Worm (Caenorhabditis elegans): Measurements from ENCODE around the gene lido-7.

The lido-7 gene

DNA sequence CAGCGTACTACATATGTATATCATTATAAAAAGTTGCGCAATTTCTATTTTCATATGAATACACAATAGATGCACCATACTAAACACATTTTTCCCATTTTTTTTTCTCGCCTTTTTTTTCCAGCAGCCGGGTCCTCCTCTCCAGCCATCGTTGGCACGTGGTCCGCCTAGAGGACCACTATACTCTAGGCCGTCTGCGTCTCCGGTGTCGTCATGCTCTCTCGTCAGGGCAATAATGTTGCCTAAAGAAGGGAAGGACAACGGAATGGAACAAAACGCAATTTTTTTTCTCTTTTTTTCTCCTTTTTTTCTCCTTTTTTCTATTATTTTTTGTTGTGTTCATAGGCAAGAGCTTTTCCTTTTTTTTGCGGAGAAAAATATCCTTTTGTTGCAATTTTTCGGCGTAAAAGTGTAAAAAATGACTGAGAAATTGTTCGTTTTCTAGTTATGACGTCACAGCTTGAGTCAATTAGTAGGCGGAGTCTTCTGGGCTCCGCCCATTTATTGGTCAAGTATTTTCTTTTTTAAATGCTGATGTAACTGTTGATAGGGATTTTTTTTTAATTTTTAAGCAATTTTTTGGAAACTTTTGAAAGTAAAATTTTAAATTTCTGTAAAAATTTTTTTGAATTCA is 25.5 kb upstream of the lido-7 start (continued):
- no peak for TF ChIP-seq lin-39 (tag; optimal IDR thresholded peaks at IDR 0.05)
- TF ChIP-seq vab-15 (tag; optimal IDR thresholded peaks at IDR 0.05) = no peak

- TF ChIP-seq zag-1 (tag; optimal IDR thresholded peaks at IDR 0.05) (no peak), ama-1 (optimal IDR thresholded peaks at IDR 0.05) (no peak), C04F5.9 (tag; optimal IDR thresholded peaks at IDR 0.05) (no peak), aly-2 (tag; optimal IDR thresholded peaks at IDR 0.05) (no peak), nhr-76 (tag; optimal IDR thresholded peaks at IDR 0.05) (no peak), ceh-90 (tag; optimal IDR thresholded peaks at IDR 0.05) (no peak), fkh-4 (tag; optimal IDR thresholded peaks at IDR 0.05; ENCODE audit: borderline replicate concordance) (no peak), tbx-2 (tag; optimal IDR thresholded peaks at IDR 0.05) (no peak), lin-35 (GFP tag; optimal IDR thresholded peaks at IDR 0.05) (no peak), snu-23 (GFP tag; optimal IDR thresholded peaks at IDR 0.05) (no peak), rnt-1 (tag; optimal IDR thresholded peaks at IDR 0.05) (no peak), lir-3 (tag; optimal IDR thresholded peaks at IDR 0.05; ENCODE audit: poor library complexity) (no peak), ztf-11 (tag; optimal IDR thresholded peaks at IDR 0.05) (no peak), unc-62 (GFP tag; optimal IDR thresholded peaks at IDR 0.05) (no peak), isw-1 (GFP tag; IDR thresholded peaks at IDR 0.05) (no peak), grh-1 (GFP tag; IDR thresholded peaks at IDR 0.05) (no peak), ces-1 (GFP tag; optimal IDR thresholded peaks at IDR 0.05) (no peak), lsy-2 (tag; optimal IDR thresholded peaks at IDR 0.05) (no peak), elt-2 (tag; optimal IDR thresholded peaks at IDR 0.05) (no peak)
These were observed 24.5 kb upstream of the lido-7 start for ce11 chrII:2963619-2964018.

DNA sequence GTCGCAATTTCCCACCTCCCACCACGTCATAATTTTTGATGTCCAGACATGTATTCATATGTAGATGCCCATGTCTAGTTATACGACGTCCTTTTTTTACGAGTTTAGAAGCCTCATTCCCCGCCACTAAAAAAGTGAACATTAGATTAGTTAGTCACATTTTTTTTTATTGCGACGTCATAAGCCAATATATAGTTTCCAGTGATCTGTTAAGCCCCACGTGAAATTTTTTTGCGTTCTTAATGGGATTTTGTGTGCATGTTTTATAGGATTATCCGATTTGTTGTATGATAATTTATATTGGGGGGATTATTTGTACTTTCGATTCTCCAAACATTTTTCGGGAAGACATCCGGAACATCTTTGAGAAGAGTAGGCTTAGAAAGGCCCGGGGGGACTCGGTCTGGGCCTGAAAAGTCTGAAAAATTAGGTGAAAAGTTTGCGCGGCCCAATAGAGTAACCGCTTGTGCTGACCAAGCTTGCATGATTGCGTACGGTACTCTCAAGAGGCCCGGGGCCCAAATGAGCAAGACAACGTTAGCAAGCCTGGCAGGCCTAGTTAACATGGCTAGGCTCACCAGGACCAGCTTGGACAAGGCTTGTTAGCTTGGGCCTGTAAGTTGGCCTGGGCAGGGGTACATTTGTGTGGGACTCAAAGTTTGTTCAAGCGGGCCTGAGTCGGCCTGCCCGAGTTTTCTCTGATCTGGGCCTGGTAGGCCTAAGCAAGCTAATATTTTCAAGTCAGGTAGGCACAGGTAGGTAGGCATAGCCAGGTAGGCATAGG is 22.7 kb upstream of the lido-7 start:
- TF ChIP-seq nhr-47 (tag; optimal IDR thresholded peaks at IDR 0.05) (peak; percentile 23), efl-3 (GFP tag; optimal IDR thresholded peaks at IDR 0.05) (no peak), unc-86 (tag; optimal IDR thresholded peaks at IDR 0.05) (no peak), lin-13 (GFP tag; optimal IDR thresholded peaks at IDR 0.05) (no peak), ztf-11 (tag; optimal IDR thresholded peaks at IDR 0.05) (no peak), xbp-1 (tag; optimal IDR thresholded peaks at IDR 0.05) (no peak), dsc-1 (tag; optimal IDR thresholded peaks at IDR 0.05) (peak; percentile 95), nhr-28 (tag; optimal IDR thresholded peaks at IDR 0.05) (no peak), ceh-88 (GFP tag; IDR thresholded peaks at IDR 0.05) (no peak), tbx-2 (tag; optimal IDR thresholded peaks at IDR 0.05) (no peak), pag-3 (tag; optimal IDR thresholded peaks at IDR 0.05; ENCODE audit: borderline replicate concordance, insufficient read depth) (no peak), unc-130 (tag; optimal IDR thresholded peaks at IDR 0.05) (no peak), vab-15 (tag; optimal IDR thresholded peaks at IDR 0.05) (no peak), skn-1 (tag; optimal IDR thresholded peaks at IDR 0.05) (no peak), lin-35 (GFP tag; optimal IDR thresholded peaks at IDR 0.05) (no peak), snpc-4 (tag; optimal IDR thresholded peaks at IDR 0.05) (no peak), fkh-8 (tag; optimal IDR thresholded peaks at IDR 0.05) (peak; percentile 22), mef-2 (tag; optimal IDR thresholded peaks at IDR 0.05) (no peak)

- TF ChIP-seq jun-1 (tag; optimal IDR thresholded peaks at IDR 0.05) (no peak), pqm-1 (tag; optimal IDR thresholded peaks at IDR 0.05) (no peak), ama-1 (optimal IDR thresholded peaks at IDR 0.05) (no peak), isw-1 (GFP tag; IDR thresholded peaks at IDR 0.05) (no peak), efl-1 (optimal IDR thresholded peaks at IDR 0.05) (no peak), efl-1 (GFP tag; optimal IDR thresholded peaks at IDR 0.05 in 1 of 2) (no peak), mef-2 (tag; optimal IDR thresholded peaks at IDR 0.05) (no peak), nhr-28 (tag; optimal IDR thresholded peaks at IDR 0.05) (no peak), ces-1 (GFP tag; optimal IDR thresholded peaks at IDR 0.05) (no peak), C34B4.2 (tag; optimal IDR thresholded peaks at IDR 0.05) (no peak), blmp-1 (tag; optimal IDR thresholded peaks at IDR 0.05) (no peak), pax-3 (tag; optimal IDR thresholded peaks at IDR 0.05) (no peak)
These were observed 21.8 kb upstream of the lido-7 start for ce11 chrII:2966350-2966749.

Measured in whole organism, L1 larva.